Worm (Caenorhabditis elegans): Measurements from ENCODE around the gene T26G10.3.

DNA sequence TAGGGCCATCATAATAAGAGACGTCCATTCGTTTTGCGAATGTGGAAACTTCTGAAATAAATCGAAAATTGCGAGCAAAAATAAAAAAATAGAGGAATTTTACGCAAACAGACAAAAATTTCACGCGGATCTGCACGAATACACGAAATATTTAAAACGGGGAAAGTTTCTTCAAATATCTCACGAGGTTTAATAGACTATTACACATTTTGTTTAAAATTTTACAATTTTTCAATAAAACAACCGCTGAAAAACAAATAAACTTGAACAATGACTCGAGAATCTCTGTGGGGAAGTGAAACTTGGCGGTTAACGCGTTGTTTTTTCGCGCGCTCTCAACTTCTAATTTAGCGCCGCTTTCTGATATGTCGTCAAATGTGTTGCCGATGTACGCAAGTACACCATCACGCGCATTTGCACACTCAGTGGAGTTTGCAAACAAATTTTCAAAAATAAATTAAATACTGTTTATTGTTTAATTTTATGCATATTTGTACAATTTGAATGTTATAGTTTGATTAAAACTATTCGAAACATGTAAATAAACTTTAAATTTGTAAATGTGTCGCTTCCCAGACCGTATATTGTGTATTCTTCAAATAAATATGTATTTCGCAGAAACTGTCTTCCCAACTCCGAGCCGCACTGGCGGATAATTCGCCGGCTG is 20.0 kb downstream of the T26G10.3 start, which contains the start of the genes gpr-2 and rgr-1:
- no peak for TF ChIP-seq him-1 (tag; optimal IDR thresholded peaks at IDR 0.05)
- no peak for TF ChIP-seq dao-5 (tag; optimal IDR thresholded peaks at IDR 0.05)
- no peak for TF ChIP-seq W03F9.2 (tag; optimal IDR thresholded peaks at IDR 0.05)
